Fruit fly (Drosophila melanogaster) whole organism, pupa: ENCODE results near the gene CG7133.
A peak's percentile ranks its signal among the peaks of the same experiment; 100 is the strongest.

Source experiments
- CG10348 ChIP-seq: fragments of 200-800 bp; sonication (Bioruptor generic); IDR thresholded peaks from 2 replicates; pipeline ENCODE4 v1.3.6; 2022; ENCODE audit warnings: missing biosample characterization, missing genetic modification characterization
- CG12605 ChIP-seq: fragments of 200-800 bp; sonication (Bioruptor generic); IDR thresholded peaks from 2 replicates; pipeline ENCODE4 v1.3.6; 2022; ENCODE audit warnings: missing biosample characterization, missing genetic modification characterization
- CG13204 ChIP-seq: fragments of 200-800 bp; sonication (Bioruptor generic); optimal IDR thresholded peaks from 2 replicates; lab custom pipeline; 2018; ENCODE audit warnings: missing biosample characterization, mild to moderate bottlenecking, missing genetic modification characterization, moderate library complexity
- CG14655 ChIP-seq: fragments of 200-800 bp; sonication (Bioruptor generic); optimal IDR thresholded peaks from 3 replicates; lab custom pipeline; 2017; ENCODE audit warnings: mild to moderate bottlenecking, missing biosample characterization, missing genetic modification reagents, missing genetic modification characterization
- CG15710 ChIP-seq: fragments of 200-800 bp; sonication (Bioruptor generic); optimal IDR thresholded peaks from 2 replicates; lab custom pipeline; 2018; ENCODE audit warnings: missing biosample characterization, mild to moderate bottlenecking, missing genetic modification characterization, moderate library complexity
- CG17806 ChIP-seq: fragments of 200-800 bp; sonication (Bioruptor generic); optimal IDR thresholded peaks from 2 replicates; lab custom pipeline; 2018; ENCODE audit warnings: missing biosample characterization, mild to moderate bottlenecking, missing genetic modification characterization, moderate library complexity
- CG32121 ChIP-seq: fragments of 200-800 bp; sonication (Bioruptor generic); IDR thresholded peaks from 2 replicates; pipeline ENCODE4 v1.3.6; 2022; ENCODE audit warnings: missing biosample characterization, missing genetic modification characterization
- CG34367 ChIP-seq: fragments of 200-800 bp; sonication (Bioruptor generic); optimal IDR thresholded peaks from 2 replicates; lab custom pipeline; 2018; ENCODE audit warnings: missing biosample characterization, mild to moderate bottlenecking, missing genetic modification characterization
- CG4496 ChIP-seq: fragments of 200-800 bp; sonication (Bioruptor generic); IDR thresholded peaks from 3 replicates; pipeline ENCODE4 v1.3.6; 2022; ENCODE audit warnings: missing biosample characterization, missing genetic modification characterization
- CG8159 ChIP-seq: fragments of 200-800 bp; sonication (Bioruptor generic); optimal IDR thresholded peaks from 3 replicates; lab custom pipeline; 2018; ENCODE audit warnings: missing biosample characterization, mild to moderate bottlenecking, missing genetic modification characterization, moderate library complexity
- CG8301 ChIP-seq: fragments of 200-800 bp; sonication (Bioruptor generic); optimal IDR thresholded peaks from 2 replicates; lab custom pipeline; 2018; ENCODE audit warnings: missing biosample characterization, mild to moderate bottlenecking, missing genetic modification characterization
- CG9948 ChIP-seq: fragments of 200-800 bp; sonication (Bioruptor generic); optimal IDR thresholded peaks from 2 replicates; lab custom pipeline; 2018; ENCODE audit warnings: missing biosample characterization, mild to moderate bottlenecking, missing genetic modification characterization, moderate library complexity
- D1 ChIP-seq: fragments of 200-800 bp; sonication (Bioruptor generic); optimal IDR thresholded peaks from 2 replicates; lab custom pipeline; 2018; ENCODE audit warnings: missing biosample characterization, mild to moderate bottlenecking, missing genetic modification characterization, moderate library complexity
- EcR ChIP-seq: fragments of 200-800 bp; sonication (Bioruptor generic); optimal IDR thresholded peaks from 3 replicates; lab custom pipeline; 2019; ENCODE audit warnings: missing biosample characterization, missing genetic modification characterization, mild to moderate bottlenecking, moderate library complexity, missing genetic modification reagents
- Ets98B ChIP-seq: fragments of 200-800 bp; sonication (Bioruptor generic); IDR thresholded peaks from 2 replicates; pipeline ENCODE4 v1.3.6; 2022; ENCODE audit warnings: missing biosample characterization, missing genetic modification characterization
- Pif1A ChIP-seq: fragments of 200-800 bp; sonication (Bioruptor generic); optimal IDR thresholded peaks from 3 replicates; lab custom pipeline; 2016; ENCODE audit warnings: missing biosample characterization, missing genetic modification characterization
- Pif1B ChIP-seq: fragments of 200-800 bp; sonication (Bioruptor generic); optimal IDR thresholded peaks from 3 replicates; lab custom pipeline; 2016; ENCODE audit warnings: missing biosample characterization, missing genetic modification characterization
- Snoo ChIP-seq: fragments of 200-800 bp; sonication (Bioruptor generic); optimal IDR thresholded peaks from 3 replicates; lab custom pipeline; 2017; ENCODE audit warnings: missing biosample characterization, mild to moderate bottlenecking, missing genetic modification characterization, inconsistent platforms
- fd96Ca ChIP-seq: fragments of 200-800 bp; sonication (Bioruptor generic); IDR thresholded peaks from 3 replicates; pipeline ENCODE4 v1.3.6; 2022; ENCODE audit warnings: missing biosample characterization, missing genetic modification characterization
- gl ChIP-seq: fragments of 200-800 bp; sonication (Bioruptor generic); optimal IDR thresholded peaks from 2 replicates; lab custom pipeline; 2018; ENCODE audit warnings: missing biosample characterization, mild to moderate bottlenecking, missing genetic modification characterization
- rn ChIP-seq: fragments of 200-800 bp; sonication (Bioruptor generic); IDR thresholded peaks from 2 replicates; pipeline ENCODE4 v1.3.6; 2022; ENCODE audit warnings: missing biosample characterization, missing genetic modification characterization

The CG7133 gene

dm6 chr3L:22074347-22074971 lies at the start of gene CG7133:
TSS of gene CG7133 (minus strand) at chr3L:22074523.
- TF ChIP-seq CG4496 (GFP tag; lab: Robert Waterston, UW) (0 out of 3 replicates have a peak, but pooled peaks have one; percentile 26), CG13204 (GFP tag; lab: Kevin White, UChicago) (no peak), Ets98B (GFP tag; lab: Robert Waterston, UW) (peak; percentile 13; the same call in 1 of the 2 replicates)

- TF ChIP-seq Ets98B (GFP tag; lab: Robert Waterston, UW) (no peak), CG34367 (tag; lab: Kevin White, UChicago) (no peak), fd96Ca (GFP tag; lab: Robert Waterston, UW) (no peak), rn (no peak), CG13204 (GFP tag; lab: Kevin White, UChicago) (no peak), CG10348 (GFP tag; lab: Robert Waterston, UW) (no peak), D1 (no peak), EcR (GFP tag; lab: Kevin White, UChicago) (no peak), CG32121 (GFP tag; lab: Robert Waterston, UW) (no peak), CG8159 (no peak), CG17806 (tag; lab: Kevin White, UChicago) (no peak), CG12605 (GFP tag; lab: Robert Waterston, UW) (no peak), Pif1B (GFP tag; lab: Kevin White, UChicago) (no peak), CG9948 (tag; lab: Kevin White, UChicago) (no peak), Pif1A (no peak), Snoo (tag; lab: Kevin White, UChicago) (no peak), CG4496 (GFP tag; lab: Robert Waterston, UW) (no peak), CG8301 (tag; lab: Kevin White, UChicago) (no peak), gl (tag; lab: Kevin White, UChicago) (no peak), CG15710 (no peak)
Measured at dm6 chr3L:22113186-22113585, 38.9 kb upstream of the CG7133 start.

dm6 chr3L:22109903-22110302 lies 35.6 kb upstream of the CG7133 start:
- no peak for TF ChIP-seq gl (tag; lab: Kevin White, UChicago)
- no peak for TF ChIP-seq fd96Ca (GFP tag; lab: Robert Waterston, UW)
- no peak for TF ChIP-seq CG9948 (tag; lab: Kevin White, UChicago)
- TF ChIP-seq CG8159, result peak; percentile 10
- TF ChIP-seq, all 21 proteins: peak for 1

dm6 chr3L:22106704-22107103 lies 32.4 kb upstream of the CG7133 start:
- no peak for TF ChIP-seq CG13204 (GFP tag; lab: Kevin White, UChicago)
- TF ChIP-seq CG8301 (tag; lab: Kevin White, UChicago), result peak; percentile 68
- TF ChIP-seq fd96Ca (GFP tag; lab: Robert Waterston, UW), result no peak
- TF ChIP-seq CG32121 (GFP tag; lab: Robert Waterston, UW), result no peak; the same call in 1 of the 2 replicates
- TF ChIP-seq CG15710, result peak; percentile 28
- TF ChIP-seq Ets98B (GFP tag; lab: Robert Waterston, UW), result peak; percentile 16; the same call in 1 of the 2 replicates
- TF ChIP-seq CG34367 (tag; lab: Kevin White, UChicago), result peak; percentile 22
- TF ChIP-seq CG12605 (GFP tag; lab: Robert Waterston, UW), result no peak
- peak; percentile 35 for TF ChIP-seq CG17806 (tag; lab: Kevin White, UChicago)
- TF ChIP-seq rn, result no peak
- TF ChIP-seq Snoo (tag; lab: Kevin White, UChicago), result no peak
- TF ChIP-seq CG8159, result peak; percentile 47
- TF ChIP-seq D1, result no peak
- TF ChIP-seq Pif1B (GFP tag; lab: Kevin White, UChicago), result no peak
- no peak for TF ChIP-seq CG4496 (GFP tag; lab: Robert Waterston, UW)
- no peak for TF ChIP-seq CG10348 (GFP tag; lab: Robert Waterston, UW)
- no peak for TF ChIP-seq EcR (GFP tag; lab: Kevin White, UChicago)
- TF ChIP-seq CG14655 (GFP tag; lab: Kevin White, UChicago), result peak; percentile 79
- TF ChIP-seq gl (tag; lab: Kevin White, UChicago), result no peak
- TF ChIP-seq CG9948 (tag; lab: Kevin White, UChicago), result peak; percentile 55
- TF ChIP-seq Pif1A, result peak; percentile 15

- TF ChIP-seq CG8301 (tag; lab: Kevin White, UChicago), result no peak
- TF ChIP-seq Pif1B (GFP tag; lab: Kevin White, UChicago), result no peak
- TF ChIP-seq CG12605 (GFP tag; lab: Robert Waterston, UW), result no peak
Measured at dm6 chr3L:22094308-22094866, 20.1 kb upstream of the CG7133 start.

DNA sequence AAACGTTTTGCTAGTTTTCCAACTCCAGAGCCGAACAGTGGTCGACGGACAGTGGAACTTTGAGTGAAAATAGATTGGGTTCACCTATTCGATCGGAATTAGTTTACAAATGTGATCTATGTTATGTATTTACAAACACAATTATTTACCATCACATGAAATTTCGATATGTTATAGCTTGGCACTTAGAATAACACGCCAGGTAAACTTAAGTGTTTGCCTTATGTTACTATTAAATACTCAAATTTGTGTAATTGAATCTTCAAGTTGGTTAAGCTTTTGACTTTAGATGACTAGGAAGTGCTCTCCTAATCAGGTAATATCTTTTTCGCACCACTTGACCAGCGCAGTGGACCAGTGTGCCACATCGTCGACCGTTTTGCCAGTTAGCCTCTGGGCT lies 17.0 kb upstream of the CG7133 start:
- TF ChIP-seq CG13204 (GFP tag; lab: Kevin White, UChicago) (no peak), CG8159 (peak; percentile 6), CG14655 (GFP tag; lab: Kevin White, UChicago) (peak; percentile 34)
- TF ChIP-seq, all 21 proteins: peak for 2
